Fruit fly (Drosophila melanogaster) whole organism, embryonic: ENCODE results near the gene Mrm2.

Experiments
- Adf1 ChIP-seq: fragments of 200-800 bp; sonication (Bioruptor generic); IDR thresholded peaks from 2 replicates; pipeline ENCODE4 v1.3.6; 2022; ENCODE audit warnings: missing biosample characterization, missing genetic modification characterization
- Asciz ChIP-seq: fragments of 200-800 bp; sonication (Bioruptor generic); optimal IDR thresholded peaks from 2 replicates; lab custom pipeline; 2017; ENCODE audit warnings: missing biosample characterization, mild to moderate bottlenecking, missing genetic modification characterization, missing genetic modification reagents
- BEAF-32 ChIP-seq: fragments of 200-800 bp; sonication (Bioruptor generic); optimal IDR thresholded peaks from 3 replicates; lab custom pipeline; 2017; ENCODE audit warnings: missing biosample characterization, missing genetic modification characterization, mild to moderate bottlenecking, moderate library complexity, missing genetic modification reagents
- CG10147 ChIP-seq: fragments of 200-800 bp; sonication (Bioruptor generic); optimal IDR thresholded peaks from 2 replicates; lab custom pipeline; 2019; ENCODE audit warnings: missing biosample characterization, mild to moderate bottlenecking, missing genetic modification characterization, moderate library complexity
- CG10565 ChIP-seq: fragments of 200-800 bp; sonication (Bioruptor generic); optimal IDR thresholded peaks from 3 replicates; lab custom pipeline; 2016; ENCODE audit warnings: missing biosample characterization, mild to moderate bottlenecking, missing genetic modification characterization
- CG11093 ChIP-seq: fragments of 200-800 bp; sonication (Bioruptor generic); IDR thresholded peaks from 3 replicates; pipeline ENCODE4 v1.3.6; 2022; ENCODE audit warnings: missing biosample characterization, missing genetic modification characterization
- CG12071 ChIP-seq: fragments of 200-800 bp; sonication (Bioruptor generic); optimal IDR thresholded peaks from 3 replicates; lab custom pipeline; 2018; ENCODE audit warnings: missing biosample characterization, mild to moderate bottlenecking, missing genetic modification characterization
- CG15011 ChIP-seq: fragments of 200-800 bp; sonication (Bioruptor generic); optimal IDR thresholded peaks from 3 replicates; lab custom pipeline; 2018; ENCODE audit warnings: missing biosample characterization, mild to moderate bottlenecking, missing genetic modification characterization
- CG1602 ChIP-seq: fragments of 200-800 bp; sonication (Bioruptor generic); optimal IDR thresholded peaks from 3 replicates; lab custom pipeline; 2016; ENCODE audit warnings: missing biosample characterization, missing genetic modification characterization
- CG16779 ChIP-seq: fragments of 200-800 bp; sonication (Bioruptor generic); IDR thresholded peaks from 2 replicates; pipeline ENCODE4 v1.3.6; 2022; ENCODE audit warnings: missing biosample characterization, missing genetic modification characterization
- CG17829 ChIP-seq: fragments of 200-800 bp; optimal IDR thresholded peaks from 2 replicates; lab custom pipeline; 2019; ENCODE audit warnings: missing biosample characterization, mild to moderate bottlenecking, missing genetic modification characterization, moderate library complexity
- CG1792 ChIP-seq: fragments of 200-800 bp; sonication (Bioruptor generic); optimal IDR thresholded peaks from 2 replicates; lab custom pipeline; 2016; ENCODE audit warnings: missing biosample characterization, missing genetic modification characterization
- CG31441 ChIP-seq: fragments of 200-800 bp; sonication (Bioruptor generic); IDR thresholded peaks from 2 replicates; pipeline ENCODE4 v1.3.6; 2022; ENCODE audit warnings: missing biosample characterization, missing genetic modification characterization
- CG34224 ChIP-seq: fragments of 200-800 bp; sonication (Bioruptor generic); IDR thresholded peaks from 3 replicates; pipeline ENCODE4 v1.3.6; 2022; ENCODE audit warnings: missing biosample characterization, missing genetic modification characterization; ENCODE audit not compliant: partially characterized antibody
- CG3838 ChIP-seq: fragments of 200-800 bp; sonication (Bioruptor generic); optimal IDR thresholded peaks from 3 replicates; lab custom pipeline; 2016; ENCODE audit warnings: missing biosample characterization, missing genetic modification characterization
- CG4730 ChIP-seq: fragments of 200-800 bp; sonication (Bioruptor generic); IDR thresholded peaks from 2 replicates; pipeline ENCODE4 v1.3.6; 2022; ENCODE audit warnings: missing biosample characterization, missing genetic modification characterization
- CG6854 ChIP-seq: fragments of 200-800 bp; sonication (Bioruptor generic); optimal IDR thresholded peaks from 3 replicates; lab custom pipeline; 2017; ENCODE audit warnings: missing biosample characterization, mild to moderate bottlenecking, missing genetic modification characterization
- CG7745 ChIP-seq: fragments of 200-800 bp; sonication (Bioruptor generic); optimal IDR thresholded peaks from 2 replicates; lab custom pipeline; 2018; ENCODE audit warnings: missing biosample characterization, mild to moderate bottlenecking, missing genetic modification characterization, moderate library complexity
- CG7928 ChIP-seq: fragments of 200-800 bp; sonication (Bioruptor generic); optimal IDR thresholded peaks from 2 replicates; lab custom pipeline; 2017; ENCODE audit warnings: missing biosample characterization, mild to moderate bottlenecking, missing genetic modification characterization
- CG7963 ChIP-seq: fragments of 200-800 bp; sonication (Bioruptor generic); IDR thresholded peaks from 3 replicates; pipeline ENCODE4 v1.3.6; 2022; ENCODE audit warnings: missing biosample characterization, missing genetic modification characterization; ENCODE audit not compliant: partially characterized antibody
- CG9609 ChIP-seq: fragments of 200-800 bp; sonication (Bioruptor generic); optimal IDR thresholded peaks from 3 replicates; lab custom pipeline; 2016; ENCODE audit warnings: missing biosample characterization, missing genetic modification characterization
- CG9817 ChIP-seq: fragments of 200-800 bp; sonication (Bioruptor generic); optimal IDR thresholded peaks from 2 replicates; lab custom pipeline; 2018; ENCODE audit warnings: missing biosample characterization, mild to moderate bottlenecking, missing genetic modification characterization, moderate library complexity
- Fer1 ChIP-seq: fragments of 200-800 bp; sonication (Bioruptor generic); optimal IDR thresholded peaks from 2 replicates; lab custom pipeline; 2017; ENCODE audit warnings: missing biosample characterization, mild to moderate bottlenecking, missing genetic modification characterization
- Hr51 ChIP-seq, 2 experiments: fragments of 200-800 bp; sonication (Bioruptor generic); optimal IDR thresholded peaks; 2 replicates in 1 of 2; 3 replicates in 1 of 2; lab custom pipeline; 2016 to 2018; ENCODE audit warnings: missing biosample characterization in 2 of 2, missing genetic modification characterization in 2 of 2, mild to moderate bottlenecking in 1 of 2, moderate library complexity in 1 of 2
- Mrtf ChIP-seq: fragments of 200-800 bp; sonication (Bioruptor generic); IDR thresholded peaks from 3 replicates; pipeline ENCODE4 v1.3.6; 2022; ENCODE audit warnings: missing biosample characterization, missing genetic modification characterization
- NC2β ChIP-seq: fragments of 200-800 bp; sonication (Bioruptor generic); optimal IDR thresholded peaks from 2 replicates; lab custom pipeline; 2016; ENCODE audit warnings: missing biosample characterization, missing genetic modification characterization
- NK7.1 ChIP-seq: fragments of 200-800 bp; sonication (Bioruptor generic); optimal IDR thresholded peaks from 3 replicates; lab custom pipeline; 2016; ENCODE audit warnings: missing biosample characterization, missing genetic modification characterization
- Opbp ChIP-seq: fragments of 200-800 bp; sonication (Bioruptor generic); IDR thresholded peaks from 3 replicates; pipeline ENCODE4 v1.3.6; 2022; ENCODE audit warnings: missing biosample characterization, missing genetic modification characterization; ENCODE audit not compliant: partially characterized antibody
- Optix ChIP-seq: fragments of 200-800 bp; sonication (Bioruptor generic); IDR thresholded peaks from 3 replicates; pipeline ENCODE4 v1.3.6; 2022; ENCODE audit warnings: missing biosample characterization, missing genetic modification characterization
- Scr ChIP-seq: fragments of 200-800 bp; sonication (Bioruptor generic); IDR thresholded peaks from 2 replicates; pipeline ENCODE4 v1.3.6; 2022; ENCODE audit warnings: missing biosample characterization, missing genetic modification characterization; ENCODE audit not compliant: partially characterized antibody
- amos ChIP-seq: fragments of 200-800 bp; sonication (Bioruptor generic); IDR thresholded peaks from 2 replicates; pipeline ENCODE4 v1.3.6; 2022; ENCODE audit warnings: missing biosample characterization, missing genetic modification characterization; ENCODE audit not compliant: partially characterized antibody
- aop ChIP-seq: fragments of 200-800 bp; sonication (Bioruptor generic); IDR thresholded peaks from 2 replicates; pipeline ENCODE4 v1.3.6; 2022; ENCODE audit warnings: missing biosample characterization, missing genetic modification characterization
- ara ChIP-seq: fragments of 200-800 bp; sonication (Bioruptor generic); IDR thresholded peaks from 2 replicates; pipeline ENCODE4 v1.3.6; 2022; ENCODE audit warnings: missing biosample characterization, missing genetic modification characterization
- corto ChIP-seq: fragments of 200-800 bp; sonication (Bioruptor generic); optimal IDR thresholded peaks from 2 replicates; lab custom pipeline; 2016; ENCODE audit warnings: missing biosample characterization, mild to moderate bottlenecking, missing genetic modification characterization, moderate library complexity
- da ChIP-seq: fragments of 200-800 bp; sonication (Bioruptor generic); optimal IDR thresholded peaks from 2 replicates; lab custom pipeline; 2016; ENCODE audit warnings: missing biosample characterization, missing genetic modification characterization
- danr ChIP-seq: fragments of 200-800 bp; sonication (Bioruptor generic); IDR thresholded peaks from 2 replicates; pipeline ENCODE4 v1.3.6; 2022; ENCODE audit warnings: missing biosample characterization, missing genetic modification characterization
- dpn ChIP-seq, 2 experiments: fragments of 200-800 bp; sonication (Bioruptor generic); optimal IDR thresholded peaks; 3 replicates each; lab custom pipeline; 2016; ENCODE audit warnings: missing biosample characterization in 2 of 2, missing genetic modification characterization in 2 of 2
- ftz-f1 ChIP-seq: fragments of 200-800 bp; sonication (Bioruptor generic); optimal IDR thresholded peaks from 2 replicates; lab custom pipeline; 2016; ENCODE audit warnings: missing biosample characterization, missing genetic modification characterization
- gce ChIP-seq: fragments of 200-800 bp; sonication (Bioruptor generic); IDR thresholded peaks from 3 replicates; pipeline ENCODE4 v1.3.6; 2022; ENCODE audit warnings: missing biosample characterization, missing genetic modification characterization
- gcm2 ChIP-seq: fragments of 200-800 bp; sonication (Bioruptor generic); optimal IDR thresholded peaks from 2 replicates; lab custom pipeline; 2016; ENCODE audit warnings: missing biosample characterization, missing genetic modification characterization
- h ChIP-seq: fragments of >200 bp; optimal IDR thresholded peaks from 2 replicates; lab custom pipeline; 2017
- jing ChIP-seq: fragments of 200-800 bp; sonication (Bioruptor generic); optimal IDR thresholded peaks from 2 replicates; lab custom pipeline; 2018; ENCODE audit warnings: missing biosample characterization, mild to moderate bottlenecking, missing genetic modification characterization
- lilli ChIP-seq: fragments of 200-800 bp; sonication (Bioruptor generic); optimal IDR thresholded peaks from 3 replicates; lab custom pipeline; 2016; ENCODE audit warnings: missing biosample characterization, missing genetic modification characterization
- nerfin-2 ChIP-seq: fragments of 200-800 bp; sonication (Bioruptor generic); IDR thresholded peaks from 2 replicates; pipeline ENCODE4 v1.3.6; 2022; ENCODE audit warnings: missing biosample characterization, missing genetic modification characterization; ENCODE audit not compliant: partially characterized antibody
- p53 ChIP-seq: fragments of 200-800 bp; sonication (Bioruptor generic); optimal IDR thresholded peaks from 2 replicates; lab custom pipeline; 2016; ENCODE audit warnings: missing biosample characterization, missing genetic modification characterization
- pnt ChIP-seq: fragments of 200-800 bp; sonication (Bioruptor generic); optimal IDR thresholded peaks from 3 replicates; lab custom pipeline; 2016; ENCODE audit warnings: missing biosample characterization, missing genetic modification characterization
- salm ChIP-seq: fragments of 200-800 bp; sonication (Bioruptor generic); optimal IDR thresholded peaks from 2 replicates; lab custom pipeline; 2018; ENCODE audit warnings: missing biosample characterization, mild to moderate bottlenecking, missing genetic modification characterization
- stc ChIP-seq: fragments of 200-800 bp; sonication (Bioruptor generic); IDR thresholded peaks from 2 replicates; pipeline ENCODE4 v1.3.6; 2022; ENCODE audit warnings: missing biosample characterization, missing genetic modification characterization
- sug ChIP-seq: fragments of 200-800 bp; optimal IDR thresholded peaks from 2 replicates; lab custom pipeline; 2019; ENCODE audit warnings: missing biosample characterization, mild to moderate bottlenecking, missing genetic modification characterization, moderate library complexity
- zfh1 ChIP-seq: fragments of 200-800 bp; sonication (Bioruptor generic); IDR thresholded peaks from 3 replicates; pipeline ENCODE4 v1.3.6; 2022; ENCODE audit warnings: missing biosample characterization, missing genetic modification characterization

Gene Mrm2

dm6 chr3R:19880431-19880939, 19.1 kb downstream of the Mrm2 start (continued):
- TF ChIP-seq Optix (GFP tag; lab: Robert Waterston, UW): 0 out of 3 replicates have a peak, but pooled peaks have one; percentile 26
- TF ChIP-seq Scr (GFP tag; lab: Robert Waterston, UW): no peak
- TF ChIP-seq zfh1 (GFP tag; lab: Robert Waterston, UW): no peak; the same call in 2 of the 3 replicates
- peak; percentile 83 for TF ChIP-seq Fer1
- TF ChIP-seq CG17829: peak; percentile 23
- peak; percentile 54 for TF ChIP-seq CG10147 (GFP tag; lab: Kevin White, UChicago)
- TF ChIP-seq sug: peak; percentile 77
- no peak for TF ChIP-seq danr (GFP tag; lab: Robert Waterston, UW)
- TF ChIP-seq ftz-f1: no peak
- TF ChIP-seq p53 (GFP tag; lab: Kevin White, UChicago): no peak
- no peak for TF ChIP-seq CG12071 (GFP tag; lab: Kevin White, UChicago)
- no peak for TF ChIP-seq CG3838 (GFP tag; lab: Kevin White, UChicago)
- TF ChIP-seq amos (GFP tag; lab: Robert Waterston, UW): no peak
- TF ChIP-seq Mrtf (GFP tag; lab: Robert Waterston, UW): no peak
- TF ChIP-seq CG34224 (GFP tag; lab: Robert Waterston, UW): 0 out of 3 replicates have a peak, but pooled peaks have one; percentile 16
- TF ChIP-seq jing (GFP tag; lab: Kevin White, UChicago): no peak
- peak in 1 of 2 experiments; percentile 75 for TF ChIP-seq Hr51 (GFP tag; optimal IDR thresholded peaks at IDR 0.05; lab: Kevin White, UChicago)
- TF ChIP-seq nerfin-2 (GFP tag; lab: Robert Waterston, UW): no peak
- TF ChIP-seq stc (GFP tag; lab: Robert Waterston, UW): no peak
- no peak for TF ChIP-seq BEAF-32 (GFP tag; lab: Kevin White, UChicago)
- TF ChIP-seq Adf1 (GFP tag; lab: Robert Waterston, UW): peak; percentile 35; the same call in 1 of the 2 replicates
- TF ChIP-seq CG7745: no peak
- peak; percentile 13 for TF ChIP-seq CG1602
- TF ChIP-seq gce: peak; percentile 46; the same call in 1 of the 3 replicates
- TF ChIP-seq CG4730 (GFP tag; lab: Robert Waterston, UW): no peak
- peak; percentile 1 for TF ChIP-seq salm (tag; lab: Kevin White, UChicago)
- TF ChIP-seq pnt (GFP tag; lab: Kevin White, UChicago): peak; percentile 1
- peak; percentile 20 for TF ChIP-seq CG15011
- TF ChIP-seq CG6854 (GFP tag; lab: Kevin White, UChicago): peak; percentile 22
- no peak for TF ChIP-seq CG10565 (GFP tag; lab: Kevin White, UChicago)
- TF ChIP-seq CG1792: no peak
- TF ChIP-seq CG9817 (tag; lab: Kevin White, UChicago): peak; percentile 47
- TF ChIP-seq h: no peak
- no peak for TF ChIP-seq Opbp (GFP tag; lab: Robert Waterston, UW)
- TF ChIP-seq CG7928 (GFP tag; lab: Kevin White, UChicago): no peak
- TF ChIP-seq dpn (GFP tag; optimal IDR thresholded peaks at IDR 0.05; lab: Kevin White, UChicago): peak; percentile 32 to 38
- no peak for TF ChIP-seq CG7963
- no peak for TF ChIP-seq CG16779 (GFP tag; lab: Robert Waterston, UW)
- TF ChIP-seq NC2β: no peak
- TF ChIP-seq NK7.1: no peak
- 0 out of 2 replicates have a peak, but pooled peaks have one; percentile 18 for TF ChIP-seq ara (GFP tag; lab: Robert Waterston, UW)
- TF ChIP-seq aop (GFP tag; lab: Robert Waterston, UW): no peak
- peak; percentile 66 for TF ChIP-seq lilli (GFP tag; lab: Kevin White, UChicago)
- no peak for TF ChIP-seq da (GFP tag; lab: Kevin White, UChicago)
- peak; percentile 51 for TF ChIP-seq corto
- TF ChIP-seq CG11093: 0 out of 3 replicates have a peak, but pooled peaks have one; percentile 29
- peak; percentile 61 for TF ChIP-seq Asciz (GFP tag; lab: Kevin White, UChicago)
- TF ChIP-seq CG31441 (GFP tag; lab: Robert Waterston, UW): peak; percentile 60
- TF ChIP-seq gcm2 (GFP tag; lab: Kevin White, UChicago): no peak
- peak; percentile 20 for TF ChIP-seq CG9609 (GFP tag; lab: Kevin White, UChicago)
